Fruit fly (Drosophila melanogaster) whole organism, larva: Measurements from ENCODE around the gene CG31542.

Source experiments
- noc ChIP-seq: fragments of 200-800 bp; sonication (Bioruptor generic); optimal IDR thresholded peaks from 3 replicates; lab custom pipeline; 2019; ENCODE audit warnings: missing biosample characterization, mild to moderate bottlenecking, missing genetic modification characterization, moderate library complexity

The CG31542 gene

DNA sequence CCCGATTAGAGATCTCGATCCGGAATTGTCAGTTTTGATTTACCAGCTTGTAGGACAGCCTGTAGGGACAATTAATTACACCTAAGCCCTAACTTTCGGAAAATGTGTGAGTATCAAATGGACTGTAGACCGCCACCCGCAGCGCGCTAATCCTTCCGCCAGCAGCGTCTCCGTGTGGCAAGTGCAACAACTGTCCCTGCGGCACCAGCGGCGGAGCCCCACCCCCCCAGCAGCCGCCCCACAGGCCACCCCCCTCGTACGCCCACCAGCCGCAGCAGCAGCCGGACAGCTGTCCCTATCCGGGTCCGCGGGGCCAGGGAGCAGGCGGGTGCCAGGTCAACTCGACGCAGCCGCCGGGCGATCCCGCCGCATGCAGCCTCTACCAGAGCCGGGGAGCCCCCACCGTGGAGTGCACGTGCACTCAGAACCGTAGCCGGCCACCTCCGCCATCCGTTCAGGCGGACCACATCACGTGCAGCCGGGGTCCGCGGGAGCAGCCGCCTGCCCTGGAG lies at the start of gene CG31542, which contains the start of gene CG34277:
CG31542 (plus strand) TSS at position 51 of the 512 bp plus-strand sequence.
CG34277 (plus strand) TSS at position 51 of the 512 bp plus-strand sequence.
- no peak for TF ChIP-seq noc (tag; lab: Kevin White, UChicago)

DNA sequence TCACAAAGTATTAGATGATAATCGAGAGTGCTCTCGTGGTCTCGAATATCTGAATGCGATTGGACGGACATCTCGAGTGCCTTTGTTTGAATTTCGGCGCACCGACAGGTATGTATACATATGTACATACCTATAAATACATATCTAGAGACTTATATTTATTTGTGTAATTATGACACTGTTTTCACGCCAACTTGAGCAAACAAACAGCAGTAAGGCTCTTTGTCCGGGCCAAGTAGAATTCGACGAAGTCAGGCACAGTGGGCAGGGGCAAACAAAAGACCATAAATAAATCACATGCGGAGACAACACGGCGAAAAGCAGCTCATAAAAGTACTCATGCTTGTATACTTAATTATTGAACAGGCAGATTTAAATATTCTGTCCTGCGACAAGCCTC lies 48.7 kb upstream of the CG31542 start:
- TF ChIP-seq noc (tag; lab: Kevin White, UChicago), result no peak

DNA sequence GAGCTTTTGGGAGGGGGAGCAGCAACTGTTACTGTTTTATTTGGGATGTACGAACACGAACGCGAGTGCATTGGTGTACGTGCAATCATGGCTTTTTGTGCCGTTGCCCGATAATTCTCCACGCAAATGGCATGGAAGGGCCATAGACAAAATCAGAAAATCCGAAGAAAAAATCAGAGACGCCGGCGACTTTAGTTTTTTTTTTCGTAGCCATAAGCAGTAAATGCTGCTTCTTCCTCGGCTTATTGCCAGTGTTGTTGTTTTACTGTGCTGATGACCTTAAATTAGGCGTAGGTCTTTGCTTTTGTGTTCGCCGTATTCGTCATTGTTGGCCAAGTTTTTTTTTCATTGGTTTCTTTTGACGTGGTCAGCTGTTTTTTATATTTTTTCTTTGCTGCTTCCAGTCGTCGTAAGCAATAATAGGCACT lies 47.1 kb upstream of the CG31542 start:
- TF ChIP-seq noc (tag; lab: Kevin White, UChicago), result no peak

DNA sequence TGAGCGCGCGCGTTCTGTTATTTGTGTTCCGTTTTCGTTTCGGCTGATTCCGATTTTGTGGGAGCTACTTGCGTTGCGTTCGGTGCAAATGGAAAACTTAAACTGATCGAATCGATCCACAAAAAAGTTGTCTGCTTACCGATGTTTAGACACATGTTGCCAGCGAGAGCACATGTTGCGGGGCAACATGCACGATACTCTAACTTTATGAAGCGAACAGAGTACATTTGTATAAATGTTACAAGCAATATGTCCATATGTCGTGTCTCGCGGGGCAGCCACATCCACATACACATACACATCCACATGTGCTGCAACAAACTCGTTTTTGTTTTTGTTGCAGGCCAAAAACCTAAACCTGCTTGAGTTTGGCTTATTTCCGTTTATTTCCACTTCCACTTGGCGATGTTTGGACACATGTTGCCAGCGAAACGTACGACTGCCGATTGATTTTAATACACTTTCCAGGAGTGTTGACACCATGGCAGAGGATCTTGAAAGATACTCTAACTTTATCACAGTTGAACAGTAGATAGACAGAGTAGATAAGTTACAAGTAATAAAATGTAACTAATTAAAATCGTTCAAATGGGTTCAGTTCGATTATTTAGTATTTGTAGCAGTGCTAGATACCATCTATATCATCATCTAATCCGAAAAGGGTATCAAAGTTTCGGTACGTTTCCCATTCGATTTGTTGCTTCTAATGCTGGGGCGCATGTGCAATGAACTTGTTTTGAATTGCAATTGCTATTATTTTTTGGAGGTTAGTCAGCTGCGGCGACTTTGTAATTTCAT lies 45.4 kb upstream of the CG31542 start:
- peak; percentile 4 for TF ChIP-seq noc (tag; lab: Kevin White, UChicago)

DNA sequence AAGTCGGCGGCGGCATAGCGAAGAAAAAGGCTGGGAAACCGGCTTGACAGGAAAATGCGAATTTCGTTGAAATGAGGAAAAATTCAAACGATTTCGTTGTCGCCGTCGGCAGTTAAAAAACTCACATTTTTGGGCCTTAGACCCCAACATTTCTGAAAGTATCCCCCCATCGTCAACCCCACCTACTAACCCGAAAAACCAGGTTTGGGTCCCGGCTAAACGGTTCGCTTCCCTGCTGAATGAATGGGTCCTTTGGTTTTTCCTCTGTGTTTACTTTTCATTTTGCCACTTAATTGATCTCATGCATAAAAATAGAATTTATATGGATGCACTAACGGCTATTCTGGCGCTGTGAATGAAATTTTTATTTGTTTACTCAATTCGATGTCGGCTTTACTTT lies 43.2 kb upstream of the CG31542 start:
- no peak for TF ChIP-seq noc (tag; lab: Kevin White, UChicago)

DNA sequence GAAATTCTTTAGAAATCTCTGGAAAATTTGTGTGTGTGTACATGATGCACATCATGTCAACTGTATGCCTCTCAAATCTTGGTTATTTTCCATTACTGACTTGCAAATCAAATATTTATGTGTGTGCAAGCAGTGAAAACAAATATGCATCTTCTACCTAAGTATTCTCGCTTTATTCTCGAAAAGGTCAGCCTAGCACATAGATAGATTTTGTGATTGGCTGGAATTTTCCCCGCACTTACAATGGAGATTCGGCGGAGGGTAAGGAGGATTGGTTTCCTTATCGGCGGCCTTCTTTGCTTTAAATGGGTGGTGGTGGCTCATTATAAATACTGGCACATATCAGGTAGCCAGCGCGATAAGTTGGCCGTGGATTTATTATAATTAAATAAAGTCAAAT lies 41.4 kb upstream of the CG31542 start:
- no peak for TF ChIP-seq noc (tag; lab: Kevin White, UChicago)

DNA sequence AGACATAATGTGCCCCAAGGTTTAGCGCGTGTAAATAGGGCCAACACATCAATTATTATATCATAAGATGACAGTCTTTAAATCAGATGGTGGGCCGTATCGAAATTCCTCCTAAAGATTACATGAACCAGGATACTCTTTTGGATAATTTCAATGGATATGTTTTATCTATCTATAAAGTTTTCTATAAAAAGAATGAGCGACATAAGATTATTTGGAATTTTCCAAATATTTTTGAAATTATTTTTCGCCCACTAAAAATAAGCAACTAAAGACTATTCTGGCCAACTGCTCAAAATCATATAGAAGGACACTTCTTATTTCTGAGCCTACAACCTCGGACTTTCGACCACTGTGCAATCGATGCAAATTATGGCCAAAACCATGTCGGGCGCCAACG lies 39.0 kb upstream of the CG31542 start:
- TF ChIP-seq noc (tag; lab: Kevin White, UChicago), result no peak

DNA sequence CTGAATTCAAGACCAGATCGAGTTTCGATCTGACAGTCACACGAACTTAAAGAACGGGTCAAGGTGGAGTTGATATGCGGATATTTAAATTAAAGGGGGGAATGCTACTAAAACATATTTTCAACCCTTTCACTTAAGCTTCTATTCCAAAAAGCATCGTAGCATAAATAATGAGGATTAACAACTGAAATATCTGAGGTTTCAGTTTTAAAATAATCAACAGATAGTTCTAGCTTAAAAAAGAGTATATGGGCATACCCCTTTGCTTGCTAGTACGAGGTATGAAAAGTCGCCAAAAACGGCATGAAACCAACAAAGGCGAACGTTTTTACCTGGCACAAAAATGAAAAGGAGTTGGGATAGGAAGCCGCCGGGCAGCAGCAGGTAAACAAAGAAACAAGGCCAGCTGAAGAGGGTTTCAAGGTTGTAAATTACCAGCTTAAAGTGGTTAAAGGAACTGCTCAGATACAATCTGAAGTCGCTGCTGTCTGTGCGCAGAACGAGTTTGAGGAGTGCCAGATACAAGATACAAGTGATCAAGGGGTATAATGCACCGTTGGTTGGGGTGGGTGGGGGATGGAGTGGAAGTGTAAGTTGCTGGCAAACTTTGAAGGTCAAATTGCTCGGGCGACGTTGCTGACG lies 37.5 kb upstream of the CG31542 start:
- TF ChIP-seq noc (tag; lab: Kevin White, UChicago), result no peak

DNA sequence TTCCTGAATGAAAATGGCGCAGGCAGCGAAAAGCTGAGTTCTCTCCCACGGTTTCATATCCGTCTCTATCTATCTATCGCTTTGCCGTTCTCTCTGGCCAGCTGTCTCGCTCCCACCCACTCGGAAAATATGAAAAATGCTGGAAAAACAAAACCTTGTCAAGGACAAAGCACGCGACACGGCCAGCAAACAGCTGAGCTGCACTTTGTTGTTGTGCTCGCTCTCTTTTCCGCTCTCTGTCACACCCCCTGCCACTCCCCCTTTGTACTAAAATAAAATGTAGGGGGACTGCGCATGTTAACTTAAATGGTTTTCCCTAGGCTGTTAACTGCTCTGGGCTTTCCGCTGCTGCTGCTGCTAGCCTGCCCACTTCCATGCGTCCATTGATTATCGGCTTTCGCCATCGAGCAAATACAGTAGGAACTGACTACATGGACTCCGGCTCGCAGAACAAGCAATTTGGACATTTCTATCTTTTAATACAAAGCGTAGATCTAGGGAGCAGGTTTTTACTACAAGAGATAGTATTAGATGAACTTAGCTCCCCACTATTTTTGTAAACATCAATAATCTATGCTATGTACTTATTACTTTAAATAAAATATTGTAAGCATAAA lies 22.5 kb upstream of the CG31542 start:
- no peak for TF ChIP-seq noc (tag; lab: Kevin White, UChicago)

DNA sequence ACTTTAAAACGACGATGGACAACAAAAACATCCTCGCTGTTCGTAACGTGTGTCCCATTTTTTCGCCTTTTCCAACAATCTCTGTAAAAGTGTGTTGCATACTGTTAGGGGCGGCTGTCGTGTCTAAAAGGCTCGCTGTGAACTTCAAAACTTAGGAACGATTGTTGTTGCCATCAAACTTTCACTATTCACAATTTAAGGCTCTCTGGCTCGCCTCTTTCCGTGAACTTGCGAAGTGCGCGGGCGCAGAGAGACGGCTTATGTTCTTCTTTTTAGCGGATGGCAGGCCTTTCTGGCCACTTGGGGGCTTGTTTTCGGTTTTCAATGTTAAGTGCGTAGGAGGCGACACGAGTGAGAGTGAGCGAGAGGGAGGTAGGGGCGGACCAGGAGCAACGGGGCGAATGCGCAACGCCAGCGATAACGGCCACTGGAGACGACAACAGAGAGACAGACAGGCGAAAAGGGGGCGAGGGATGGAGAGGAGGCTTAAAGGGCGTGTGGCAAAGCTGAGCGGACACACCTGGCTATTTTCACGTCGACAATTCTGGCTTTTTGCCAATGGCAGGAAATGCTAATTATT lies 18.9 kb upstream of the CG31542 start, which contains the start of gene mtd:
mtd (minus strand) TSS at position 51 of the 580 bp plus-strand sequence.
- TF ChIP-seq noc (tag; lab: Kevin White, UChicago), result no peak

DNA sequence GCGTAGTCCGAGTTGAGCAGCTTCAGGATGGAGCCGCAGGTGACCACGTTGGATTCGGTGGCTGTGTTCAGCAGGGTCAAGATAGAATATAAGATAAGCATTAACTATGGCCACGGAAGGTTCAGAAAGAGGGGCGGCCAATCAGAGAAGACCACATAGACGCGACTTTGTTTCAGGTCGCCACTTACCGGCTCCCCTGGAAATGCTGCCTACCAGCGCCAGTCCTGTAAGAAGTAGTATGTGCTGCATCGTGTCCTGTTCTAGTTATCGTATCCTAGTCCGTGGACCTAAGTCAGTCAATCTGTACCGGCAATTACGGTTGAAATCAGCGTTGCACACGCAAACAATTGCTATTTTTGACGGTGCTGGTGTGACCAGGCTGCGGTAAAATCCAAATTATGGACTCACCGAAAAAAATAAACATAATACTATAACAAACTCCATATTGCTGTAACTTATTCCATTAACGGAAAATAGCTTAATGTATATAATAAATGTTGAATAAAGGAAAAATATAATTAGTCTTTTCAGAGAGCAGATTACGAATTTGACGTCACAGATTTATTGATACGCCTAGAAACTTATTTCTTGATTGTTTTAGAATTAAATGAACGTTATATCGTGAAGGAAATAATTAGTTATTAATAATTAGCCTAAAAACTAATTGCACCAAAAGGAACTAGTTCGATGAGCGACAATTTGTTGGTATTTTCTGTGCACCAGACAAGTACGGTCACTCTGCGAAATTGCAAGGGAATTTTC lies 14.8 kb upstream of the CG31542 start, which contains the start of the genes CG11999 and CG1161:
CG11999 (minus strand) TSS at position 375 of the 762 bp plus-strand sequence.
CG1161 (plus strand) TSS at position 720 of the 762 bp plus-strand sequence.
- TF ChIP-seq noc (tag; lab: Kevin White, UChicago), result peak; percentile 4

DNA sequence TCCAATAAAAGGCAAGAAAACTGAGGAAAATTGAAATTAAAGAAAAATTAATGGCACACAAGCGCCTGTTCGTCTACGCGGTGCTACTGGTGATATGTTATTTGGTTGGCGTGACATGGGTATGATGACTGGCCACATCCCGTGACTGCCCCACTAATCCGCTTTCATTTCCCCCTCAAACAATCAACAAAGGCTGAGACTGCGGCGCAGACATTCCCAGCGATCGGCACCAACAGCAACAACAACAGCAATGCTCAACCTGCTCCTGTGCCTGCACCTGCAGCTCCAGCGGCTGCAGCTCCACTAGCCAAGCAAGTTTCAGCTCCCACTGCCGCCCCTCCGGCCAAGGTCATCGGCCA lies 14.2 kb upstream of the CG31542 start:
- no peak for TF ChIP-seq noc (tag; lab: Kevin White, UChicago)

DNA sequence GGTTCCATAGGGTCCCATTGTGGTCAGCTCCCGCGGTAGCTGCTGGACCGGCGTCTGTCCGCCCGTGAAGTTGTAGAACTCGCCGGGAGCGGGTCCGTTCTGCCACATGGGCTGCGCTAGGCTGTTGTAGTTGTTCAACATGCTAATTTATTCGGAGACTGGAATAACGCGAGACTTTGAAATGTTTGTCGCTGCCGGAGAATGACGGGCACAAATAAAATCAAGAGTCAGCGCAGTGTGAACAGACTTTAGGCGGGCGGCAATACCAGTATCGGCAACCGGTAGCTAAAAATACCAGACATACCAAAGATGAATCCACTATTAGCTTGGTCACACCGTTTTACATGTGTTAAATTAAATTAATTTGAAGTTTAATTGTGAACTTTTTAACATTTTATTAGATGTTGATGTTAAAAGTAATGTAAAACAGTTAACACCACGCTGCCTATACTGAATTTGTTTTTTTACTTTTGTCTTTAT lies 11.4 kb upstream of the CG31542 start, which contains the start of gene Prosbeta7:
Prosbeta7 (minus strand) TSS at position 430 of the 480 bp plus-strand sequence.
- TF ChIP-seq noc (tag; lab: Kevin White, UChicago), result no peak

DNA sequence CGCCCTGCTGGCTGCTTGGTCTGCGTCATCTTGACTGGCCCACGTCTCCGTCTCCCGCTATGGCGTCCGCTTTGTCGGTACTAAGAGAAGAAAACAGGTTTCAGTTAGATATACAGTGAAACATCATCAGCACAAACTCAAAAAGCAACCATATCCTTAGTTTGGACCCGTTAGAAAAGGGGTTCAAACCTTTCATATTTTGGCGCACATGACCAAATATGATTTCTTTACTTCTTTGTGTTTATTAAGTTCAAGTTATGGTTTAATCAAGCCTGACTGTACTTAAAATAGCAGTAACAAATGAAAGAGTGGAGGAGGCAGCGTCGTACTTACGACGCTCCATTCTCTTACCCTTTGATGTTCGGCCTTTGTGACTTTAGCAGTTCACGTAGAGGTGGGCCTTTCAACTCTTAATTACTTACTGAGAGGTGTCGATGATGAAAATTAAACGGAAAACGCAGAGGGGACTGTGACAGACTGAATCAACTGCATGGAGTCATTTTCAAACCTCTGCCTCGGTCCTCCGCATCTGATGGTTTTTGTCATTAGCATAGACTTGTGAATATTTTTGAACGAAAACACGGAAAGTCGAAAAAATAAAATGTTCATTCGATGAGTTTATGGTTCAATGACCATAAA lies 7.5 kb upstream of the CG31542 start:
- peak; percentile 87 for TF ChIP-seq noc (tag; lab: Kevin White, UChicago)
